Worm (Caenorhabditis elegans) whole organism, L3 larva: ENCODE data around the gene bus-17.
A peak's percentile ranks its signal among the peaks of the same experiment; 100 is the strongest.

Source experiments
- ama-1 ChIP-seq: fragments of 150-350 bp; optimal IDR thresholded peaks from 2 replicates; lab custom pipeline; 2018
- fkh-10 ChIP-seq: sonication (generic microtip); optimal IDR thresholded peaks from 2 replicates; lab custom pipeline; 2017; ENCODE audit warnings: missing biosample characterization, missing genetic modification reagents, missing genetic modification characterization
- lin-15B ChIP-seq: fragments of 150-350 bp; optimal IDR thresholded peaks from 2 replicates; lab custom pipeline; 2014; ENCODE audit warnings: missing biosample characterization, missing genetic modification characterization
- nhr-11 ChIP-seq: fragments of 150-350 bp; optimal IDR thresholded peaks from 2 replicates; lab custom pipeline; 2014; ENCODE audit warnings: missing biosample characterization, missing genetic modification characterization
- nhr-25 ChIP-seq: sonication (generic microtip); optimal IDR thresholded peaks from 2 replicates; lab custom pipeline; 2017; ENCODE audit warnings: missing biosample characterization, missing genetic modification characterization
- nhr-67 ChIP-seq: fragments of 150-350 bp; optimal IDR thresholded peaks from 2 replicates; lab custom pipeline; 2014; ENCODE audit warnings: missing biosample characterization, missing genetic modification characterization
- pqm-1 ChIP-seq: fragments of 150-350 bp; optimal IDR thresholded peaks from 2 replicates; lab custom pipeline; 2017; ENCODE audit warnings: missing biosample characterization, missing genetic modification characterization, inconsistent platforms
- skn-1 ChIP-seq: fragments of 150-350 bp; optimal IDR thresholded peaks from 2 replicates; lab custom pipeline; 2014; ENCODE audit warnings: missing biosample characterization, missing genetic modification characterization
- snpc-4 ChIP-seq: fragments of 150-350 bp; optimal IDR thresholded peaks from 2 replicates; lab custom pipeline; 2014; ENCODE audit warnings: missing biosample characterization, missing genetic modification characterization
- ztf-11 ChIP-seq: fragments of 150-350 bp; optimal IDR thresholded peaks from 2 replicates; lab custom pipeline; 2014; ENCODE audit warnings: missing biosample characterization, missing genetic modification characterization

ce11 chrX:15725566-15726173 is 40.5 kb downstream of the bus-17 start, which contains the start of gene lin-15B:
- TF ChIP-seq nhr-67 (no peak), ama-1 (lab: Kevin White, UChicago) (no peak), lin-15B (tag; lab: Kevin White, UChicago) (peak; percentile 74), nhr-11 (tag; lab: Kevin White, UChicago) (no peak), snpc-4 (tag; lab: Kevin White, UChicago) (no peak), pqm-1 (tag; lab: Kevin White, UChicago) (no peak), ztf-11 (tag; lab: Kevin White, UChicago) (no peak), nhr-25 (no peak), fkh-10 (GFP tag; lab: Kevin White, UChicago) (no peak), skn-1 (tag; lab: Kevin White, UChicago) (no peak)
